Worm (Caenorhabditis elegans): ENCODE data around the gene F32D8.8.

DNA sequence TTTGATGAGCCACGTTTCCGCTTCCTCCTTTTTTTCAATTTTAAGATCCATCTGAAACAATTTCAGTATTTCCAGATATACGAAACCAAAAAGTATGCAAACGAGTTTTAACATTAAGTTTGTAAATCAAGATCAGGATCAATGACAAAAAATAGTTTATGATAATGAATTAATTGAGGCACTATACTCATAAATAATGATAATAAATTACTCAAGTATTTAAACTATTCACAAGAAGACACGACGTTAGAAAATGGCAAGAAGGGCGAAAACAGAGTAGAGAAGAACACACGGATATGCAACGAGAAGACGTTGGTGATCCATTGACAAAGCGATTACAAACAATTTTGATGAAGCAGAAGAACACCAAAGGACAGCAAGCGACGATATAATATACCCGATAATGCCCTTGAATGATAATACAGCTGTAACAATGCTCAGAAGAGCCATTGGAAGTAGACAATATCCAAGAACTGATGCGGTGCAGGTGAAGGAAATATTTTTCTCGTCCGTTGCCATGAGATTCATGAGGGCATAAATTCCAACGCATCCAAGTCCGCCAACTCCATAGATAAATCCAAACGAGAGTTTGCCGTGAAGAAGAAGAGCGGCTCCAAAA, 9.0 kb downstream of the F32D8.8 start, which contains the start of gene F32D8.4:
- TF ChIP-seq rnt-1 (tag; optimal IDR thresholded peaks at IDR 0.05) (no peak), Y116A8C.19 (tag; optimal IDR thresholded peaks at IDR 0.05; ENCODE audit: borderline replicate concordance) (no peak), nhr-84 (tag; optimal IDR thresholded peaks at IDR 0.05) (no peak), elt-3 (tag; optimal IDR thresholded peaks at IDR 0.05) (no peak), ztf-11 (tag; optimal IDR thresholded peaks at IDR 0.05) (no peak), elt-2 (tag; optimal IDR thresholded peaks at IDR 0.05) (no peak), C34B4.2 (tag; optimal IDR thresholded peaks at IDR 0.05) (no peak), hlh-4 (tag; optimal IDR thresholded peaks at IDR 0.05) (no peak), mdl-1 (tag; optimal IDR thresholded peaks at IDR 0.05) (no peak)
